Fruit fly (Drosophila melanogaster) whole organism, prepupa: ENCODE measurements around the gene Smug.

Experiments used
- CG10631 ChIP-seq: fragments of 200-800 bp; sonication (Bioruptor generic); optimal IDR thresholded peaks from 2 replicates; lab custom pipeline; 2016; ENCODE audit warnings: missing biosample characterization, missing genetic modification characterization
- CG10669 ChIP-seq: fragments of 200-800 bp; sonication (Bioruptor generic); optimal IDR thresholded peaks from 3 replicates; lab custom pipeline; 2018; ENCODE audit warnings: missing biosample characterization, mild to moderate bottlenecking, missing genetic modification characterization, moderate library complexity
- CG11294 ChIP-seq: fragments of 200-800 bp; sonication (Bioruptor generic); IDR thresholded peaks from 2 replicates; pipeline ENCODE4 v1.3.6; 2022; ENCODE audit warnings: missing biosample characterization, missing genetic modification characterization
- CG11762 ChIP-seq: fragments of 200-800 bp; sonication (Bioruptor generic); optimal IDR thresholded peaks from 3 replicates; lab custom pipeline; 2016; ENCODE audit warnings: missing biosample characterization, missing genetic modification characterization; ENCODE audit not compliant: insufficient read depth
- CG11902 ChIP-seq: fragments of 200-800 bp; sonication (Bioruptor generic); optimal IDR thresholded peaks from 3 replicates; lab custom pipeline; 2016; ENCODE audit warnings: missing biosample characterization, missing genetic modification characterization
- CG15336 ChIP-seq: fragments of 200-800 bp; sonication (Bioruptor generic); IDR thresholded peaks from 2 replicates; pipeline ENCODE4 v1.3.6; 2022; ENCODE audit warnings: missing biosample characterization, missing genetic modification characterization
- CG1621 ChIP-seq: fragments of 200-800 bp; sonication (Bioruptor generic); optimal IDR thresholded peaks from 3 replicates; lab custom pipeline; 2018; ENCODE audit warnings: missing biosample characterization, mild to moderate bottlenecking, missing genetic modification characterization
- CG3032 ChIP-seq: fragments of 200-800 bp; optimal IDR thresholded peaks from 2 replicates; lab custom pipeline; 2019; ENCODE audit warnings: missing biosample characterization, mild to moderate bottlenecking, missing genetic modification characterization, moderate library complexity
- CG31627 ChIP-seq: fragments of 200-800 bp; sonication (Bioruptor generic); optimal IDR thresholded peaks from 3 replicates; lab custom pipeline; 2016; ENCODE audit warnings: missing biosample characterization, missing genetic modification characterization
- CG32006 ChIP-seq: fragments of 200-800 bp; sonication (Bioruptor generic); optimal IDR thresholded peaks from 3 replicates; lab custom pipeline; 2017; ENCODE audit warnings: missing biosample characterization, mild to moderate bottlenecking, missing genetic modification characterization
- CG34406 ChIP-seq: fragments of 200-800 bp; sonication (Bioruptor generic); optimal IDR thresholded peaks from 3 replicates; lab custom pipeline; 2016; ENCODE audit warnings: missing biosample characterization, missing genetic modification characterization
- CG4318 ChIP-seq: fragments of 200-800 bp; sonication (Bioruptor generic); optimal IDR thresholded peaks from 3 replicates; lab custom pipeline; 2017; ENCODE audit warnings: missing biosample characterization, mild to moderate bottlenecking, missing genetic modification characterization
- CG6792 ChIP-seq: fragments of 200-800 bp; sonication (Bioruptor generic); optimal IDR thresholded peaks from 3 replicates; lab custom pipeline; 2016; ENCODE audit warnings: missing biosample characterization, missing genetic modification characterization
- CG6808 ChIP-seq: fragments of 200-800 bp; sonication (Bioruptor generic); optimal IDR thresholded peaks from 3 replicates; lab custom pipeline; 2017; ENCODE audit warnings: missing biosample characterization, missing genetic modification characterization, mild to moderate bottlenecking, moderate library complexity, missing genetic modification reagents
- CG7368 ChIP-seq: fragments of 200-800 bp; sonication (Bioruptor generic); optimal IDR thresholded peaks from 3 replicates; lab custom pipeline; 2016; ENCODE audit warnings: missing biosample characterization, missing genetic modification characterization
- CG8319 ChIP-seq: fragments of 200-800 bp; sonication (Bioruptor generic); optimal IDR thresholded peaks from 3 replicates; lab custom pipeline; 2016; ENCODE audit warnings: missing biosample characterization, missing genetic modification characterization
- CG9139 ChIP-seq: fragments of 200-800 bp; sonication (Bioruptor generic); optimal IDR thresholded peaks from 3 replicates; lab custom pipeline; 2017; ENCODE audit warnings: missing biosample characterization, mild to moderate bottlenecking, missing genetic modification characterization
- Ets21C ChIP-seq: fragments of 200-800 bp; sonication (Bioruptor generic); optimal IDR thresholded peaks from 3 replicates; lab custom pipeline; 2016; ENCODE audit warnings: missing biosample characterization, missing genetic modification characterization
- Gug ChIP-seq: fragments of 200-800 bp; sonication (Bioruptor generic); IDR thresholded peaks from 2 replicates; pipeline ENCODE4 v1.3.6; 2022; ENCODE audit warnings: missing biosample characterization, missing genetic modification characterization
- Hr4 ChIP-seq: fragments of 200-800 bp; sonication (Bioruptor generic); optimal IDR thresholded peaks from 3 replicates; lab custom pipeline; 2016; ENCODE audit warnings: missing biosample characterization, missing genetic modification characterization
- Smox ChIP-seq: fragments of 200-800 bp; sonication (Bioruptor generic); optimal IDR thresholded peaks from 3 replicates; lab custom pipeline; 2016; ENCODE audit warnings: missing biosample characterization, missing genetic modification characterization
- Sox102F ChIP-seq: fragments of 200-800 bp; sonication (Bioruptor generic); optimal IDR thresholded peaks from 2 replicates; lab custom pipeline; 2016; ENCODE audit warnings: missing biosample characterization, mild to moderate bottlenecking, missing genetic modification characterization
- Sox14 ChIP-seq: fragments of 200-800 bp; sonication (Bioruptor generic); optimal IDR thresholded peaks from 3 replicates; lab custom pipeline; 2016; ENCODE audit warnings: missing biosample characterization, missing genetic modification characterization
- Sox15 ChIP-seq: fragments of 200-800 bp; sonication (Bioruptor generic); optimal IDR thresholded peaks from 3 replicates; lab custom pipeline; 2016; ENCODE audit warnings: missing biosample characterization, missing genetic modification characterization
- achi ChIP-seq: fragments of 200-800 bp; sonication (Bioruptor generic); optimal IDR thresholded peaks from 3 replicates; lab custom pipeline; 2016; ENCODE audit warnings: missing biosample characterization, missing genetic modification characterization
- cyc ChIP-seq: fragments of 200-800 bp; sonication (Bioruptor generic); optimal IDR thresholded peaks from 3 replicates; lab custom pipeline; 2016; ENCODE audit warnings: missing biosample characterization, missing genetic modification characterization
- dac ChIP-seq: fragments of 200-800 bp; sonication (Bioruptor generic); optimal IDR thresholded peaks from 2 replicates; lab custom pipeline; 2017; ENCODE audit warnings: missing biosample characterization, mild to moderate bottlenecking, missing genetic modification characterization
- dsx ChIP-seq: fragments of 200-800 bp; optimal IDR thresholded peaks from 3 replicates; lab custom pipeline; 2019; ENCODE audit warnings: missing biosample characterization, mild to moderate bottlenecking, missing genetic modification characterization, moderate library complexity; ENCODE audit not compliant: poor library complexity, severe bottlenecking
- eg ChIP-seq: fragments of 200-800 bp; sonication (Bioruptor generic); IDR thresholded peaks from 3 replicates; pipeline ENCODE4 v1.3.6; 2022; ENCODE audit warnings: missing biosample characterization, missing genetic modification characterization
- esn ChIP-seq: fragments of 200-800 bp; sonication (Bioruptor generic); optimal IDR thresholded peaks from 2 replicates; lab custom pipeline; 2016; ENCODE audit warnings: missing biosample characterization, mild to moderate bottlenecking, missing genetic modification characterization, moderate library complexity
- fd59A ChIP-seq: fragments of 200-800 bp; sonication (Bioruptor generic); optimal IDR thresholded peaks from 2 replicates; lab custom pipeline; 2017; ENCODE audit warnings: missing biosample characterization, mild to moderate bottlenecking, missing genetic modification characterization, missing genetic modification reagents
- fd85E ChIP-seq: fragments of 200-800 bp; sonication (Bioruptor generic); optimal IDR thresholded peaks from 3 replicates; lab custom pipeline; 2016; ENCODE audit warnings: missing biosample characterization, missing genetic modification characterization
- pdm3 ChIP-seq: fragments of 200-800 bp; sonication (Bioruptor generic); optimal IDR thresholded peaks from 3 replicates; lab custom pipeline; 2016; ENCODE audit warnings: missing biosample characterization, missing genetic modification characterization
- spab ChIP-seq: fragments of 200-800 bp; sonication (Bioruptor generic); optimal IDR thresholded peaks from 2 replicates; lab custom pipeline; 2017; ENCODE audit warnings: missing biosample characterization, mild to moderate bottlenecking, missing genetic modification characterization, missing genetic modification reagents
- ss ChIP-seq, 2 experiments: fragments of 200-800 bp; sonication (Bioruptor generic); optimal IDR thresholded peaks; 2 replicates in 1 of 2; 3 replicates in 1 of 2; lab custom pipeline; 2017 to 2018; ENCODE audit warnings: mild to moderate bottlenecking in 2 of 2, missing biosample characterization in 2 of 2, missing genetic modification characterization in 2 of 2, moderate library complexity in 1 of 2
- topi ChIP-seq: fragments of 200-800 bp; sonication (Bioruptor generic); optimal IDR thresholded peaks from 3 replicates; lab custom pipeline; 2016; ENCODE audit warnings: missing biosample characterization, missing genetic modification characterization

Gene Smug

dm6 chr3R:17122796-17123504 is 27.4 kb upstream of the Smug start (continued):
- no peak for TF ChIP-seq dsx (GFP tag; lab: Kevin White, UChicago)
- peak; percentile 58 for TF ChIP-seq CG15336
- TF ChIP-seq CG11294, result peak; percentile 13; the same call in 1 of the 2 replicates
- TF ChIP-seq Sox14 (GFP tag; lab: Kevin White, UChicago), result peak; percentile 15
- peak; percentile 57 for TF ChIP-seq CG32006
- TF ChIP-seq CG1621 (tag; lab: Kevin White, UChicago), result no peak
- no peak for TF ChIP-seq CG6808 (GFP tag; lab: Kevin White, UChicago)
- TF ChIP-seq CG31627 (GFP tag; lab: Kevin White, UChicago), result peak; percentile 22
- peak; percentile 29 for TF ChIP-seq Hr4 (GFP tag; lab: Kevin White, UChicago)
- TF ChIP-seq CG10631 (GFP tag; lab: Kevin White, UChicago), result peak; percentile 6
- no peak for TF ChIP-seq topi (GFP tag; lab: Kevin White, UChicago)
- TF ChIP-seq fd85E (GFP tag; lab: Kevin White, UChicago), result no peak
- TF ChIP-seq achi (GFP tag; lab: Kevin White, UChicago), result peak; percentile 5
- TF ChIP-seq CG10669 (GFP tag; lab: Kevin White, UChicago), result no peak
- no peak for TF ChIP-seq dac (GFP tag; lab: Kevin White, UChicago)
- TF ChIP-seq CG9139, result no peak
- peak; percentile 22 for TF ChIP-seq Ets21C
- TF ChIP-seq cyc, result peak; percentile 2
- peak; percentile 56 for TF ChIP-seq Smox (GFP tag; lab: Kevin White, UChicago)
- TF ChIP-seq CG4318 (GFP tag; lab: Kevin White, UChicago), result peak; percentile 12
- TF ChIP-seq ss (GFP tag; optimal IDR thresholded peaks at IDR 0.05; lab: Kevin White, UChicago), result no peak
- no peak for TF ChIP-seq esn (GFP tag; lab: Kevin White, UChicago)
- no peak for TF ChIP-seq fd59A (GFP tag; lab: Kevin White, UChicago)
- no peak for TF ChIP-seq Sox15 (GFP tag; lab: Kevin White, UChicago)
- no peak for TF ChIP-seq CG3032
- peak; percentile 49 for TF ChIP-seq Sox102F (GFP tag; lab: Kevin White, UChicago)
- TF ChIP-seq Gug (GFP tag; lab: Robert Waterston, UW), result no peak
- TF ChIP-seq CG7368 (GFP tag; lab: Kevin White, UChicago), result no peak
- no peak for TF ChIP-seq pdm3
- TF ChIP-seq CG34406 (GFP tag; lab: Kevin White, UChicago), result peak; percentile 64

- TF ChIP-seq topi (GFP tag; lab: Kevin White, UChicago), result no peak
- TF ChIP-seq CG15336, result no peak
- TF ChIP-seq CG1621 (tag; lab: Kevin White, UChicago), result no peak
- TF ChIP-seq CG6792 (GFP tag; lab: Kevin White, UChicago), result no peak
- no peak for TF ChIP-seq Hr4 (GFP tag; lab: Kevin White, UChicago)
- TF ChIP-seq CG11762 (GFP tag; lab: Kevin White, UChicago), result no peak
- TF ChIP-seq Smox (GFP tag; lab: Kevin White, UChicago), result no peak
- TF ChIP-seq, all 60 proteins: peak for 0
Measured at dm6 chr3R:17124177-17124576, 26.2 kb upstream of the Smug start, which contains the start of gene CG45079. CG45079 (plus strand) TSS chr3R:17124477.

- TF ChIP-seq CG9139 (no peak), CG6808 (GFP tag; lab: Kevin White, UChicago) (no peak), CG10631 (GFP tag; lab: Kevin White, UChicago) (no peak), CG8319 (GFP tag; lab: Kevin White, UChicago) (no peak), CG11902 (no peak), eg (no peak), spab (no peak), cyc (no peak), pdm3 (no peak)
Measured at dm6 chr3R:17125339-17126044, 24.9 kb upstream of the Smug start, which contains the start of gene cher. cher (minus strand) TSS chr3R:17125389.
